Fruit fly (Drosophila melanogaster) whole organism, pupa: ENCODE measurements around the gene sti.

Source experiments
- CG12605 ChIP-seq: fragments of 200-800 bp; sonication (Bioruptor generic); IDR thresholded peaks from 2 replicates; pipeline ENCODE4 v1.3.6; 2022; ENCODE audit warnings: missing biosample characterization, missing genetic modification characterization
- CG13204 ChIP-seq: fragments of 200-800 bp; sonication (Bioruptor generic); optimal IDR thresholded peaks from 2 replicates; lab custom pipeline; 2018; ENCODE audit warnings: missing biosample characterization, mild to moderate bottlenecking, missing genetic modification characterization, moderate library complexity
- CG34367 ChIP-seq: fragments of 200-800 bp; sonication (Bioruptor generic); optimal IDR thresholded peaks from 2 replicates; lab custom pipeline; 2018; ENCODE audit warnings: missing biosample characterization, mild to moderate bottlenecking, missing genetic modification characterization
- CG4496 ChIP-seq: fragments of 200-800 bp; sonication (Bioruptor generic); IDR thresholded peaks from 3 replicates; pipeline ENCODE4 v1.3.6; 2022; ENCODE audit warnings: missing biosample characterization, missing genetic modification characterization
- CG8301 ChIP-seq: fragments of 200-800 bp; sonication (Bioruptor generic); optimal IDR thresholded peaks from 2 replicates; lab custom pipeline; 2018; ENCODE audit warnings: missing biosample characterization, mild to moderate bottlenecking, missing genetic modification characterization
- EcR ChIP-seq: fragments of 200-800 bp; sonication (Bioruptor generic); optimal IDR thresholded peaks from 3 replicates; lab custom pipeline; 2019; ENCODE audit warnings: missing biosample characterization, missing genetic modification characterization, mild to moderate bottlenecking, moderate library complexity, missing genetic modification reagents
- rn ChIP-seq: fragments of 200-800 bp; sonication (Bioruptor generic); IDR thresholded peaks from 2 replicates; pipeline ENCODE4 v1.3.6; 2022; ENCODE audit warnings: missing biosample characterization, missing genetic modification characterization

dm6 chr3L:12463580-12463979, 51.0 kb downstream of the sti start:
- no peak for TF ChIP-seq rn (GFP tag; lab: Robert Waterston, UW)
- no peak for TF ChIP-seq CG13204 (GFP tag; lab: Kevin White, UChicago)
- TF ChIP-seq CG4496 (GFP tag; lab: Robert Waterston, UW), result no peak
- no peak for TF ChIP-seq EcR (GFP tag; lab: Kevin White, UChicago)
- TF ChIP-seq CG12605, result no peak
- no peak for TF ChIP-seq CG8301 (tag; lab: Kevin White, UChicago)
- no peak for TF ChIP-seq CG34367 (tag; lab: Kevin White, UChicago)
